Fruit fly (Drosophila melanogaster): ENCODE results near the gene Pfdn6.

The Pfdn6 gene

DNA sequence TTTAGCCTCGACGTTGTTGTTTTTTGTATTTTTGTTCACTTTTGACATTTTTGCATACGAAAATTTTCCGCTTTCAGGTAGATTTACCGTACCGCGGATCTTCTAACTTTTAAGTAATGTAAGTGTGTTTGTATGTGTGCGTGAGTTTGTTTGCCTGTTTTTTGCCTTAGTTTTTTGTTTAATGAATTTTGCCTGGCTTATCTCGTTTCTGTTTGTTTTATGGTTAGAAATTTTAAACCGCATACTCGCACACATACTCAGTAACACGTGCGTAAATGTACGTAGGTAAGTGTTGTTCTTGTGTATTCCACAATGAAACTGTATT lies 25.8 kb upstream of the Pfdn6 start (continued):
- no peak for TF ChIP-seq nmo (GFP tag; optimal IDR thresholded peaks at IDR 0.05)
- TF ChIP-seq Mrtf (GFP tag; IDR thresholded peaks at IDR 0.05) = no peak
- TF ChIP-seq CG4404 (GFP tag; IDR thresholded peaks at IDR 0.05) = no peak
- no peak for TF ChIP-seq CG18764 (GFP tag; optimal IDR thresholded peaks at IDR 0.05)
- peak; percentile 3 for TF ChIP-seq kah (GFP tag; optimal IDR thresholded peaks at IDR 0.05)
- no peak for TF ChIP-seq CG10979 (tag; optimal IDR thresholded peaks at IDR 0.05)
- no peak for TF ChIP-seq yki (optimal IDR thresholded peaks at IDR 0.05)
- no peak for TF ChIP-seq CG16779 (GFP tag; IDR thresholded peaks at IDR 0.05)
- peak; percentile 71 for TF ChIP-seq cwo (GFP tag; optimal IDR thresholded peaks at IDR 0.05)
- no peak for TF ChIP-seq CG30403 (GFP tag; optimal IDR thresholded peaks at IDR 0.05)
- TF ChIP-seq onecut (GFP tag; IDR thresholded peaks at IDR 0.05) = no peak
- peak; percentile 6 for TF ChIP-seq Kr (GFP tag; optimal IDR thresholded peaks at IDR 0.05)
- TF ChIP-seq klu (GFP tag; IDR thresholded peaks at IDR 0.05) = no peak
- TF ChIP-seq pan (optimal IDR thresholded peaks at IDR 0.05) = no peak
- TF ChIP-seq pan (GFP tag; optimal IDR thresholded peaks at IDR 0.05 in 1 of 2, IDR thresholded peaks at IDR 0.05 in 1 of 2) = no peak
- no peak for TF ChIP-seq YL-1 (GFP tag; optimal IDR thresholded peaks at IDR 0.05)
- no peak for TF ChIP-seq CG31365 (tag; optimal IDR thresholded peaks at IDR 0.05)
- no peak for TF ChIP-seq pho (GFP tag; optimal IDR thresholded peaks at IDR 0.05)
- TF ChIP-seq Awh (GFP tag; IDR thresholded peaks at IDR 0.05) = no peak
- no peak for TF ChIP-seq CG15479 (GFP tag; optimal IDR thresholded peaks at IDR 0.05)
- TF ChIP-seq Fer2 (tag; optimal IDR thresholded peaks at IDR 0.05) = no peak
- no peak for TF ChIP-seq Tbp (GFP tag; optimal IDR thresholded peaks at IDR 0.05)
- TF ChIP-seq Doc3 (GFP tag; IDR thresholded peaks at IDR 0.05; ENCODE audit: partially characterized antibody) = no peak
- TF ChIP-seq pnt (GFP tag; optimal IDR thresholded peaks at IDR 0.05) = no peak
- no peak for TF ChIP-seq CG30431 (GFP tag; optimal IDR thresholded peaks at IDR 0.05)
- TF ChIP-seq Aef1 (GFP tag; IDR thresholded peaks at IDR 0.05) = no peak
- no peak for TF ChIP-seq gfzf (GFP tag; optimal IDR thresholded peaks at IDR 0.05)
- no peak for TF ChIP-seq CG2678 (tag; optimal IDR thresholded peaks at IDR 0.05)
- TF ChIP-seq CG11456 (GFP tag; IDR thresholded peaks at IDR 0.05) = no peak
- TF ChIP-seq D19A (tag; optimal IDR thresholded peaks at IDR 0.05) = peak; percentile 20
- TF ChIP-seq CG11247 (GFP tag; IDR thresholded peaks at IDR 0.05) = no peak
- no peak for TF ChIP-seq tap (tag; optimal IDR thresholded peaks at IDR 0.05)
- no peak for TF ChIP-seq CG30020 (tag; optimal IDR thresholded peaks at IDR 0.05)
- peak; percentile 24 for TF ChIP-seq CG3281 (GFP tag; optimal IDR thresholded peaks at IDR 0.05)
- no peak for TF ChIP-seq oc (tag; optimal IDR thresholded peaks at IDR 0.05)
- no peak for TF ChIP-seq Nf-YB (GFP tag; optimal IDR thresholded peaks at IDR 0.05)
- no peak for TF ChIP-seq wdn (GFP tag; IDR thresholded peaks at IDR 0.05)
- TF ChIP-seq CG2202 (tag; optimal IDR thresholded peaks at IDR 0.05) = no peak
- peak; percentile 20 for TF ChIP-seq ftz-f1 (GFP tag; optimal IDR thresholded peaks at IDR 0.05)
- no peak for TF ChIP-seq Hmr (GFP tag; optimal IDR thresholded peaks at IDR 0.05)
- TF ChIP-seq B-H2 (GFP tag; optimal IDR thresholded peaks at IDR 0.05) = peak; percentile 5
- TF ChIP-seq salm (tag; optimal IDR thresholded peaks at IDR 0.05) = no peak
- no peak for TF ChIP-seq Fer1 (GFP tag; optimal IDR thresholded peaks at IDR 0.05)
- no peak for TF ChIP-seq Hr39 (optimal IDR thresholded peaks at IDR 0.05)
- no peak for TF ChIP-seq CG18262 (tag; optimal IDR thresholded peaks at IDR 0.05)
- TF ChIP-seq Adf1 (GFP tag; IDR thresholded peaks at IDR 0.05) = no peak
- TF ChIP-seq Ptx1 (GFP tag; IDR thresholded peaks at IDR 0.05) = no peak
- TF ChIP-seq CG1024 (GFP tag; IDR thresholded peaks at IDR 0.05) = no peak
- no peak for TF ChIP-seq jigr1 (GFP tag; IDR thresholded peaks at IDR 0.05)
- no peak for TF ChIP-seq CG12942 (GFP tag; optimal IDR thresholded peaks at IDR 0.05)
- peak; percentile 70; the same call in 1 of the 2 replicates for TF ChIP-seq CG4360 (GFP tag; IDR thresholded peaks at IDR 0.05)
- TF ChIP-seq HLH4C (GFP tag; IDR thresholded peaks at IDR 0.05; ENCODE audit: partially characterized antibody) = no peak
- peak; percentile 43 for TF ChIP-seq CG13894 (tag; optimal IDR thresholded peaks at IDR 0.05)
- no peak for TF ChIP-seq CG7963 (GFP tag; IDR thresholded peaks at IDR 0.05; ENCODE audit: partially characterized antibody)

Data from whole organism, embryonic.